Fruit fly (Drosophila melanogaster) S2 (cell line): ENCODE data around the gene insv.

Experiments
- CG8478 ChIP-seq: fragments of >200 bp; optimal IDR thresholded peaks from 2 replicates; lab custom pipeline; 2018
- CTCF ChIP-seq, 2 experiments: fragments of >200 bp; optimal IDR thresholded peaks; 2 replicates each; lab custom pipeline; 2018

DNA sequence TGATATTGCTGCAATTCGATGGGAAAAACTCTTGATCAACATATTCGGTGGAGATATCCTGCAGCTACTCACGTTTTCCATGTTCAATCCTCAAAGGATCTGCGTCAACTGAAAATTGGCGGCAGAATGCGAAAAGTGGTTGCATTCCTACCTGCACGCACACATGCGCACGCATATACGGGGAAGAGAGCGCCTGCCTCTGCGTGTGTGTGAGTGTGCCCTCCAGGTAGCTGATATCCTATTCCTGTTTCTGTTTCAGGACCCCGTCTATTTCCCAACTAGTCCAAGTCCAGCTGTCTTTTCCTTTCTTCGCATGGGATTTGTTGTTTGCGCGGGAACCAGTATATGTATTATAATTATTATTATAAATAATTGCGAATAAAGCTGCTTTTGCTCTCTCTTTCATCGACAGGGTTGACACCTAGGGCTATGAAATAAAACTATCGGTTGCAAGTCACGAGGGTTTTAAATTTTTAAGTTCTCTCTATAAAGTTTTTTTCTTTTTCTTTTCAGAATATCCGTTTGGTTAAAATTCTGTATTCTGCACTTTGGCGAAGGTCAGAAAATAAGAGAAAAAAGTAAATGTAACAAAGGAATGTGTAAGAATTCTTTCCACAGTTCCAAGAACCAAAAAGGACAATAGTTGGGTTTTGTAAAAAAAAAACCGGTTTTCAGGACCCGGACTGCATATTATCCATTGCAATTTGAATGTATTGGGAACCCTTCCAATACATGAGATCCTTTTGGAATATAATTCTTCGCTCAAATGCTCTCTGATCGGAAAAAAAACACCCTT, at the start of gene insv:
- TF ChIP-seq CTCF (optimal IDR thresholded peaks at IDR 0.05; lab: Kevin White, UChicago) (no peak), CG8478 (lab: Kevin White, UChicago) (no peak)
